Worm (Caenorhabditis elegans) whole organism, young adult: ENCODE results near the gene ZK112.4.

ENCODE experiments used
- B0035.1 ChIP-seq: sonication (generic microtip); optimal IDR thresholded peaks from 2 replicates; lab custom pipeline; 2016; ENCODE audit warnings: missing genetic modification characterization, mild to moderate bottlenecking, missing compliant biosample characterization, missing genotype, missing genetic modification reagents
- B0336.3 ChIP-seq: fragments of 200-800 bp; sonication (Bioruptor generic); IDR thresholded peaks from 2 replicates; pipeline ENCODE4 v1.3.6; 2022; ENCODE audit warnings: missing genetic modification characterization, missing compliant biosample characterization
- C17E4.6 ChIP-seq: fragments of 200-800 bp; sonication (Bioruptor generic); IDR thresholded peaks from 2 replicates; pipeline ENCODE4 v1.3.6; 2022; ENCODE audit warnings: missing genetic modification reagents, missing genetic modification characterization, missing compliant biosample characterization
- D2030.7 ChIP-seq: fragments of 200-800 bp; sonication (Bioruptor generic); IDR thresholded peaks from 2 replicates; pipeline ENCODE4 v1.3.6; 2022; ENCODE audit warnings: missing genetic modification reagents, missing genetic modification characterization, missing compliant biosample characterization
- F10E7.11 ChIP-seq: sonication (generic microtip); optimal IDR thresholded peaks from 2 replicates; lab custom pipeline; 2017; ENCODE audit warnings: mild to moderate bottlenecking, missing genetic modification characterization, moderate library complexity, missing compliant biosample characterization
- F22D6.2 ChIP-seq: sonication (generic microtip); optimal IDR thresholded peaks from 2 replicates; lab custom pipeline; 2016; ENCODE audit warnings: mild to moderate bottlenecking, missing genetic modification characterization, missing compliant biosample characterization
- F23B12.7 ChIP-seq: sonication (generic microtip); optimal IDR thresholded peaks from 2 replicates; lab custom pipeline; 2017; ENCODE audit warnings: missing genetic modification characterization, mild to moderate bottlenecking, missing compliant biosample characterization, antibody characterized with exemption, moderate library complexity; ENCODE audit not compliant: insufficient read depth
- F49E8.2 ChIP-seq: sonication (generic microtip); optimal IDR thresholded peaks from 3 replicates; lab custom pipeline; 2017; ENCODE audit warnings: missing genetic modification characterization, mild to moderate bottlenecking, missing compliant biosample characterization, antibody characterized with exemption, moderate library complexity; ENCODE audit not compliant: insufficient read depth
- F55B11.4 ChIP-seq: sonication (generic microtip); optimal IDR thresholded peaks from 2 replicates; lab custom pipeline; 2016; ENCODE audit warnings: missing compliant biosample characterization, missing genetic modification characterization, borderline replicate concordance; ENCODE audit not compliant: insufficient read depth
- K12H6.12 ChIP-seq: fragments of 200-800 bp; sonication (Bioruptor generic); optimal IDR thresholded peaks from 2 replicates; lab custom pipeline; 2018; ENCODE audit warnings: mild to moderate bottlenecking, missing genetic modification characterization, missing compliant biosample characterization
- T07F8.4 ChIP-seq: sonication (generic microtip); optimal IDR thresholded peaks from 2 replicates; lab custom pipeline; 2016; ENCODE audit warnings: mild to moderate bottlenecking, missing genetic modification characterization, moderate library complexity, missing compliant biosample characterization
- Y56A3A.18 ChIP-seq: fragments of 200-800 bp; sonication (Bioruptor generic); IDR thresholded peaks from 2 replicates; pipeline ENCODE4 v1.3.6; 2022; ENCODE audit warnings: missing genetic modification reagents, missing genetic modification characterization, missing compliant biosample characterization
- Y95B8A.8 ChIP-seq: fragments of 200-800 bp; sonication (Bioruptor generic); IDR thresholded peaks from 2 replicates; pipeline ENCODE4 v1.3.6; 2022; ENCODE audit warnings: missing genetic modification reagents, missing genetic modification characterization, missing compliant biosample characterization
- ZK185.1 ChIP-seq: sonication (generic microtip); optimal IDR thresholded peaks from 2 replicates; lab custom pipeline; 2016; ENCODE audit warnings: mild to moderate bottlenecking, missing genetic modification characterization, missing compliant biosample characterization; ENCODE audit not compliant: poor library complexity, severe bottlenecking
- atf-7 ChIP-seq: sonication (generic microtip); optimal IDR thresholded peaks from 2 replicates; lab custom pipeline; 2017; ENCODE audit warnings: mild to moderate bottlenecking, missing genetic modification characterization, missing compliant biosample characterization
- athp-1 ChIP-seq: sonication (generic microtip); optimal IDR thresholded peaks from 2 replicates; lab custom pipeline; 2017; ENCODE audit warnings: mild to moderate bottlenecking, missing genetic modification characterization, missing compliant biosample characterization
- attf-3 ChIP-seq: fragments of 200-800 bp; sonication (Bioruptor generic); conservative IDR thresholded peaks from 2 replicates; pipeline ENCODE4 v1.3.6; 2022; ENCODE audit warnings: missing genetic modification reagents, missing genetic modification characterization, missing compliant biosample characterization
- ccch-3 ChIP-seq: fragments of 200-800 bp; sonication (Bioruptor generic); optimal IDR thresholded peaks from 2 replicates; lab custom pipeline; 2018; ENCODE audit warnings: mild to moderate bottlenecking, missing genetic modification characterization, missing compliant biosample characterization
- cebp-1 ChIP-seq, 2 experiments: fragments of 200-800 bp in 1 of 2; sonication (Bioruptor generic) in 1 of 2; sonication (generic microtip) in 1 of 2; IDR thresholded peaks in 1 of 2; optimal IDR thresholded peaks in 1 of 2; 2 replicates each; pipeline versions ENCODE4 v1.3.6 to Lab custom; 2017 to 2022; ENCODE audit warnings: missing compliant biosample characterization in 2 of 2, missing genetic modification characterization in 2 of 2, mild to moderate bottlenecking in 1 of 2, missing genetic modification reagents in 1 of 2, moderate library complexity in 1 of 2
- cebp-2 ChIP-seq: fragments of 200-800 bp; sonication (Bioruptor generic); IDR thresholded peaks from 2 replicates; pipeline ENCODE4 v1.3.6; 2022; ENCODE audit warnings: missing genetic modification characterization, missing compliant biosample characterization
- ceh-27 ChIP-seq: fragments of 200-800 bp; sonication (Bioruptor generic); optimal IDR thresholded peaks from 2 replicates; lab custom pipeline; 2018; ENCODE audit warnings: mild to moderate bottlenecking, missing genetic modification characterization, moderate library complexity, missing compliant biosample characterization
- chd-7 ChIP-seq: sonication (generic microtip); optimal IDR thresholded peaks from 2 replicates; lab custom pipeline; 2016; ENCODE audit warnings: mild to moderate bottlenecking, missing genetic modification characterization, moderate library complexity, missing compliant biosample characterization
- dox-1 ChIP-seq: fragments of 200-800 bp; sonication (Bioruptor generic); IDR thresholded peaks from 2 replicates; pipeline ENCODE4 v1.3.6; 2022; ENCODE audit warnings: missing genetic modification reagents, missing genetic modification characterization, missing compliant biosample characterization
- dpff-1 ChIP-seq: sonication (generic microtip); optimal IDR thresholded peaks from 2 replicates; lab custom pipeline; 2017; ENCODE audit warnings: mild to moderate bottlenecking, missing genetic modification characterization, missing compliant biosample characterization
- dpl-1 ChIP-seq: fragments of 150-350 bp; optimal IDR thresholded peaks from 2 replicates; lab custom pipeline; 2014; ENCODE audit warnings: missing biosample characterization, missing genetic modification reagents, missing genetic modification characterization
- egl-44 ChIP-seq: fragments of 200-800 bp; sonication (Bioruptor generic); IDR thresholded peaks from 2 replicates; pipeline ENCODE4 v1.3.6; 2022; ENCODE audit warnings: missing genetic modification reagents, missing genetic modification characterization, missing compliant biosample characterization
- hlh-12 ChIP-seq: sonication (generic microtip); optimal IDR thresholded peaks from 2 replicates; lab custom pipeline; 2016; ENCODE audit warnings: missing genetic modification characterization, missing compliant biosample characterization
- hmg-1.2 ChIP-seq: fragments of 200-800 bp; sonication (Bioruptor generic); IDR thresholded peaks from 2 replicates; pipeline ENCODE4 v1.3.6; 2022; ENCODE audit warnings: missing genetic modification reagents, missing genetic modification characterization, missing compliant biosample characterization
- hsf-1 ChIP-seq: fragments of 200-800 bp; sonication (Bioruptor generic); IDR thresholded peaks from 2 replicates; pipeline ENCODE4 v1.3.6; 2022; ENCODE audit warnings: missing genetic modification reagents, missing genetic modification characterization, missing compliant biosample characterization
- lag-1 ChIP-seq: fragments of 200-800 bp; sonication (Bioruptor generic); IDR thresholded peaks from 2 replicates; pipeline ENCODE4 v1.3.6; 2022; ENCODE audit warnings: missing genetic modification reagents, missing genetic modification characterization, missing compliant biosample characterization
- lin-40 ChIP-seq: sonication (generic microtip); optimal IDR thresholded peaks from 2 replicates; lab custom pipeline; 2016; ENCODE audit warnings: missing genetic modification characterization, mild to moderate bottlenecking, missing compliant biosample characterization, missing genotype, missing genetic modification reagents
- lin-54 ChIP-seq: fragments of 200-800 bp; sonication (Bioruptor generic); optimal IDR thresholded peaks from 2 replicates; lab custom pipeline; 2018; ENCODE audit warnings: mild to moderate bottlenecking, missing genetic modification characterization, missing compliant biosample characterization
- lsy-27 ChIP-seq: sonication (generic microtip); optimal IDR thresholded peaks from 2 replicates; lab custom pipeline; 2017; ENCODE audit warnings: missing genetic modification characterization, mild to moderate bottlenecking, missing compliant biosample characterization, antibody characterized with exemption, missing genotype, borderline replicate concordance; ENCODE audit not compliant: insufficient read depth
- madf-3 ChIP-seq: fragments of 200-800 bp; sonication (Bioruptor generic); IDR thresholded peaks from 2 replicates; pipeline ENCODE4 v1.3.6; 2022; ENCODE audit warnings: missing genetic modification reagents, missing genetic modification characterization, missing compliant biosample characterization
- mcd-1 ChIP-seq: fragments of 200-800 bp; sonication (Bioruptor generic); IDR thresholded peaks from 2 replicates; pipeline ENCODE4 v1.3.6; 2022; ENCODE audit warnings: missing genetic modification reagents, missing genetic modification characterization, missing compliant biosample characterization
- pbrm-1 ChIP-seq: fragments of 200-800 bp; sonication (Bioruptor generic); IDR thresholded peaks from 2 replicates; pipeline ENCODE4 v1.3.6; 2022; ENCODE audit warnings: missing genetic modification reagents, missing genetic modification characterization, missing compliant biosample characterization
- sea-2 ChIP-seq: fragments of 200-800 bp; sonication (Bioruptor generic); IDR thresholded peaks from 2 replicates; pipeline ENCODE4 v1.3.6; 2022; ENCODE audit warnings: missing genetic modification characterization, missing compliant biosample characterization
- snpc-1.3 ChIP-seq: sonication (generic microtip); optimal IDR thresholded peaks from 2 replicates; lab custom pipeline; 2017; ENCODE audit warnings: missing genetic modification characterization, mild to moderate bottlenecking, missing compliant biosample characterization, antibody characterized with exemption, moderate library complexity, missing genotype, missing genetic modification reagents; ENCODE audit not compliant: insufficient read depth
- somi-1 ChIP-seq: fragments of 200-800 bp; sonication (Bioruptor generic); optimal IDR thresholded peaks from 2 replicates; lab custom pipeline; 2018; ENCODE audit warnings: mild to moderate bottlenecking, missing genetic modification characterization, missing compliant biosample characterization
- sptf-2 ChIP-seq: fragments of 200-800 bp; sonication (Bioruptor generic); optimal IDR thresholded peaks from 2 replicates; lab custom pipeline; 2018; ENCODE audit warnings: mild to moderate bottlenecking, missing genetic modification characterization, missing compliant biosample characterization
- tbp1 ChIP-seq: fragments of 200-800 bp; sonication (Bioruptor generic); optimal IDR thresholded peaks from 2 replicates; lab custom pipeline; 2018; ENCODE audit warnings: mild to moderate bottlenecking, missing genetic modification characterization, missing compliant biosample characterization
- tlf-1 ChIP-seq: fragments of 200-800 bp; sonication (Bioruptor generic); optimal IDR thresholded peaks from 2 replicates; lab custom pipeline; 2018; ENCODE audit warnings: mild to moderate bottlenecking, missing genetic modification characterization, missing compliant biosample characterization
- zfh-2 ChIP-seq: fragments of 200-800 bp; sonication (Bioruptor generic); conservative IDR thresholded peaks from 2 replicates; pipeline ENCODE4 v1.3.6; 2022; ENCODE audit warnings: missing genetic modification reagents, missing genetic modification characterization, missing compliant biosample characterization
- ztf-18 ChIP-seq: sonication (generic microtip); optimal IDR thresholded peaks from 2 replicates; lab custom pipeline; 2016; ENCODE audit warnings: missing genotype, mild to moderate bottlenecking, missing genetic modification characterization, missing compliant biosample characterization
- ztf-3 ChIP-seq: fragments of 200-800 bp; sonication (Bioruptor generic); optimal IDR thresholded peaks from 2 replicates; lab custom pipeline; 2018; ENCODE audit warnings: mild to moderate bottlenecking, missing genetic modification characterization, missing compliant biosample characterization

ZK112.4 gene

ce11 chrIII:7710943-7711342 lies 18.9 kb downstream of the ZK112.4 start (continued):
- TF ChIP-seq lsy-27 (no peak), snpc-1.3 (no peak), ceh-27 (GFP tag; lab: Kevin White, UChicago) (peak; percentile 78), lag-1 (GFP tag; lab: Robert Waterston, UW) (no peak), ccch-3 (no peak), lin-54 (GFP tag; lab: Kevin White, UChicago) (peak; percentile 33)

DNA sequence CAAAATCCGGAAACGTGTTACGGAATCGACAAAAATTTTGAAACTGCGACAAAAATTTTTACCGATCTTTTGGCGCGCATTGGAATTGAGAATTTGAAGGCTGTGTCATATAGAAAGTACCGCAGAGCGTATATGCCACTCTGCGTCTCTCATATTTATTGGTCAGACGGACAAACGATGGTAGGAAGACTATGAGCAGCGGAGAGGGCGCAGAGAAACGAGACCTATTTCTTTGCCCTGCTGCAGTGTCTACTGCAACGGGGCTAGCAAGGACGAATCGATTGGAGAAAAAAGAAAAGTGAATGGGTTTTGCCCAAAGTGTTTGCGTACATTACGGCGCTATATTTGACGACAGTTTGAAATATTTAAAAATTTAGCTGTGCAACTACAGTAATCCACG lies 19.7 kb downstream of the ZK112.4 start:
- TF ChIP-seq chd-7 (tag; lab: Kevin White, UChicago), result peak; percentile 47
- no peak for TF ChIP-seq B0035.1
- no peak for TF ChIP-seq F23B12.7 (tag; lab: Kevin White, UChicago)
- no peak for TF ChIP-seq cebp-2 (GFP tag; lab: Robert Waterston, UW)
- peak; percentile 81 for TF ChIP-seq mcd-1 (GFP tag; lab: Robert Waterston, UW)
- peak; percentile 9 for TF ChIP-seq lin-54 (GFP tag; lab: Kevin White, UChicago)
- TF ChIP-seq tlf-1 (GFP tag; lab: Kevin White, UChicago), result peak; percentile 13
- TF ChIP-seq ceh-27 (GFP tag; lab: Kevin White, UChicago), result peak; percentile 78
- TF ChIP-seq C17E4.6, result no peak
- 0 out of 2 replicates have a peak, but pooled peaks have one; percentile 56 for TF ChIP-seq egl-44 (GFP tag; lab: Robert Waterston, UW)
- TF ChIP-seq sea-2 (GFP tag; lab: Robert Waterston, UW), result no peak
- peak; percentile 69 for TF ChIP-seq zfh-2 (GFP tag; lab: Robert Waterston, UW)
- 0 out of 2 replicates have a peak, but pooled peaks have one; percentile 28 for TF ChIP-seq madf-3 (GFP tag; lab: Robert Waterston, UW)
- no peak for TF ChIP-seq cebp-1 (GFP tag; IDR thresholded peaks at IDR 0.05; lab: Robert Waterston, UW)
- peak; percentile 76 for TF ChIP-seq cebp-1 (tag; optimal IDR thresholded peaks at IDR 0.05; lab: Kevin White, UChicago)
- TF ChIP-seq hmg-1.2 (GFP tag; lab: Robert Waterston, UW), result peak; percentile 89
- TF ChIP-seq pbrm-1 (GFP tag; lab: Robert Waterston, UW), result 0 out of 2 replicates have a peak, but pooled peaks have one; percentile 38
- TF ChIP-seq dpl-1 (GFP tag; lab: Kevin White, UChicago), result no peak
- peak; percentile 35; the same call in 1 of the 2 replicates for TF ChIP-seq B0336.3
- TF ChIP-seq F55B11.4 (tag; lab: Kevin White, UChicago), result no peak
- TF ChIP-seq lin-40, result peak; percentile 56
- peak; percentile 23 for TF ChIP-seq tbp1
- TF ChIP-seq hlh-12 (tag; lab: Kevin White, UChicago), result no peak
- TF ChIP-seq hsf-1 (GFP tag; lab: Robert Waterston, UW), result no peak
- TF ChIP-seq somi-1 (GFP tag; lab: Kevin White, UChicago), result no peak
- TF ChIP-seq ZK185.1 (tag; lab: Kevin White, UChicago), result peak; percentile 28
- TF ChIP-seq athp-1 (tag; lab: Kevin White, UChicago), result peak; percentile 87
- no peak for TF ChIP-seq F10E7.11 (tag; lab: Kevin White, UChicago)
- peak; percentile 85 for TF ChIP-seq ztf-18 (tag; lab: Kevin White, UChicago)
- no peak; the same call in 1 of the 2 replicates for TF ChIP-seq attf-3
- TF ChIP-seq F49E8.2 (tag; lab: Kevin White, UChicago), result no peak
- TF ChIP-seq ztf-3 (GFP tag; lab: Kevin White, UChicago), result no peak
- TF ChIP-seq atf-7, result peak; percentile 28
- TF ChIP-seq dpff-1 (tag; lab: Kevin White, UChicago), result no peak
- TF ChIP-seq dox-1, result peak; percentile 45; the same call in 1 of the 2 replicates
- TF ChIP-seq K12H6.12, result peak; percentile 74
- TF ChIP-seq F22D6.2 (tag; lab: Kevin White, UChicago), result no peak
- no peak for TF ChIP-seq T07F8.4 (tag; lab: Kevin White, UChicago)
- TF ChIP-seq D2030.7 (GFP tag; lab: Robert Waterston, UW), result peak; percentile 23; the same call in 1 of the 2 replicates
- TF ChIP-seq Y56A3A.18 (GFP tag; lab: Robert Waterston, UW), result 0 out of 2 replicates have a peak, but pooled peaks have one; percentile 52
- no peak for TF ChIP-seq Y95B8A.8
- TF ChIP-seq sptf-2 (GFP tag; lab: Kevin White, UChicago), result no peak
